Worm (Caenorhabditis elegans) whole organism, late embryonic: ENCODE data around the gene ZK1290.15.

Experiments used
- C08G9.2 ChIP-seq: sonication (generic microtip); optimal IDR thresholded peaks from 2 replicates; lab custom pipeline; 2016; ENCODE audit warnings: mild to moderate bottlenecking, missing genetic modification characterization, moderate library complexity, missing compliant biosample characterization
- ceh-48 ChIP-seq: sonication (generic microtip); optimal IDR thresholded peaks from 2 replicates; lab custom pipeline; 2016; ENCODE audit warnings: missing genetic modification characterization, inconsistent platforms, missing compliant biosample characterization
- che-1 ChIP-seq: sonication (generic microtip); optimal IDR thresholded peaks from 2 replicates; lab custom pipeline; 2016; ENCODE audit warnings: mild to moderate bottlenecking, missing genetic modification characterization, missing compliant biosample characterization
- dve-1 ChIP-seq: sonication (generic microtip); optimal IDR thresholded peaks from 2 replicates; lab custom pipeline; 2017; ENCODE audit warnings: antibody characterized with exemption, mild to moderate bottlenecking, missing genetic modification characterization, missing compliant biosample characterization
- nhr-11 ChIP-seq: fragments of 150-350 bp; optimal IDR thresholded peaks from 2 replicates; lab custom pipeline; 2014; ENCODE audit warnings: missing biosample characterization, missing genetic modification characterization
- pha-4 ChIP-seq: fragments of 150-350 bp; optimal IDR thresholded peaks from 2 replicates; lab custom pipeline; 2018; ENCODE audit warnings: missing biosample characterization, missing genetic modification reagents, missing genetic modification characterization
- rnt-1 ChIP-seq: sonication (generic microtip); optimal IDR thresholded peaks from 2 replicates; lab custom pipeline; 2016; ENCODE audit warnings: missing genetic modification characterization, missing compliant biosample characterization
- ztf-16 ChIP-seq: sonication (generic microtip); optimal IDR thresholded peaks from 2 replicates; lab custom pipeline; 2017; ENCODE audit warnings: missing genetic modification characterization, missing compliant biosample characterization

ce11 chrII:7553806-7554205, 30.4 kb downstream of the ZK1290.15 start, which contains the start of gene ZK1290.10:
- no peak for TF ChIP-seq dve-1
- no peak for TF ChIP-seq ceh-48
- no peak for TF ChIP-seq che-1 (tag; lab: Kevin White, UChicago)
- TF ChIP-seq nhr-11 (tag; lab: Kevin White, UChicago) = no peak
- TF ChIP-seq pha-4 (tag; lab: Kevin White, UChicago) = no peak
- TF ChIP-seq C08G9.2 = no peak
- TF ChIP-seq ztf-16 (tag; lab: Kevin White, UChicago) = no peak
- TF ChIP-seq rnt-1 (tag; lab: Kevin White, UChicago) = no peak
